Fruit fly (Drosophila melanogaster) whole organism, prepupa: ENCODE measurements around the gene witty.

Source experiments
- CG34406 ChIP-seq: fragments of 200-800 bp; sonication (Bioruptor generic); optimal IDR thresholded peaks from 3 replicates; lab custom pipeline; 2016; ENCODE audit warnings: missing biosample characterization, missing genetic modification characterization
- CG6854 ChIP-seq: fragments of 200-800 bp; sonication (Bioruptor generic); optimal IDR thresholded peaks from 2 replicates; lab custom pipeline; 2017; ENCODE audit warnings: missing biosample characterization, mild to moderate bottlenecking, missing genetic modification characterization
- cyc ChIP-seq: fragments of 200-800 bp; sonication (Bioruptor generic); optimal IDR thresholded peaks from 3 replicates; lab custom pipeline; 2016; ENCODE audit warnings: missing biosample characterization, missing genetic modification characterization
- topi ChIP-seq: fragments of 200-800 bp; sonication (Bioruptor generic); optimal IDR thresholded peaks from 3 replicates; lab custom pipeline; 2016; ENCODE audit warnings: missing biosample characterization, missing genetic modification characterization

- TF ChIP-seq topi (GFP tag; lab: Kevin White, UChicago), result no peak
- no peak for TF ChIP-seq CG6854 (GFP tag; lab: Kevin White, UChicago)
- no peak for TF ChIP-seq cyc (GFP tag; lab: Kevin White, UChicago)
- TF ChIP-seq CG34406 (GFP tag; lab: Kevin White, UChicago), result no peak
Measured at dm6 chr2L:8389231-8389630, 51.1 kb downstream of the witty start, which contains the start of gene CG42819.
